Worm (Caenorhabditis elegans) whole organism, midembryonic: ENCODE data around the gene rps-27.

Source experiments
- cog-1 ChIP-seq: sonication (generic microtip); optimal IDR thresholded peaks from 2 replicates; lab custom pipeline; 2016; ENCODE audit warnings: missing genetic modification characterization, missing compliant biosample characterization
- flt-1 ChIP-seq: fragments of 200-800 bp; sonication (Bioruptor generic); IDR thresholded peaks from 2 replicates; pipeline ENCODE4 v1.3.6; 2022; ENCODE audit warnings: missing genetic modification characterization, missing compliant biosample characterization
- ref-1 ChIP-seq: fragments of 200-800 bp; sonication (Bioruptor generic); conservative IDR thresholded peaks from 2 replicates; pipeline ENCODE4 v1.3.6; 2022; ENCODE audit warnings: missing genetic modification reagents, missing genetic modification characterization, missing compliant biosample characterization
- ztf-23 ChIP-seq: fragments of 200-800 bp; sonication (Bioruptor generic); IDR thresholded peaks from 2 replicates; pipeline ENCODE4 v1.3.6; 2022; ENCODE audit warnings: missing genetic modification reagents, missing genetic modification characterization, missing compliant biosample characterization
- ztf-29 ChIP-seq: fragments of 200-800 bp; sonication (Bioruptor generic); IDR thresholded peaks from 2 replicates; pipeline ENCODE4 v1.3.6; 2022; ENCODE audit warnings: missing genetic modification reagents, missing genetic modification characterization, missing compliant biosample characterization

DNA sequence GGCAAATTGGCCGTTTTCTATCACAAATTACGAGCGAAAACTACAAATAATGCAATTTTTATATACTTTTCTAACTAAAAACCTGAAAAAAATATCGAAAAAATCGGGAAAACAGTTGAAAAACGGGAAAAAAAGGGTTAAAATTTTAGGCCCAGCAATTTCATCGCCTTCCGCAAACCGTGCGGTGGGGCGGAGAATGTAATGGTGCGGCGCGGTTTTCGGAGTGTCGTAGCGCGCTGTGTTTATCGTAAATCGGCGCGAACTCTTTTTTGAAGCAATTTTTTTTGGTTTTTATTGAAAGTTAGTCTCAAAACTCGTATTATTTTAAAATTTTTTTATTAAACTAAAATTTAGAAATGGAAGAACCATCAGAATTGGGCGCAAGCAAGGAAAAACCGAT is 597 bp upstream of the rps-27 start, which contains the start of gene picd-1:
- TF ChIP-seq flt-1 (0 out of 2 replicates have a peak, but pooled peaks have one; percentile 26), cog-1 (peak; percentile 22), ztf-23 (no peak), ztf-29 (no peak), ref-1 (GFP tag; lab: Robert Waterston, UW) (no peak)
